Fruit fly (Drosophila melanogaster): ENCODE data around the gene CG10026.

DNA sequence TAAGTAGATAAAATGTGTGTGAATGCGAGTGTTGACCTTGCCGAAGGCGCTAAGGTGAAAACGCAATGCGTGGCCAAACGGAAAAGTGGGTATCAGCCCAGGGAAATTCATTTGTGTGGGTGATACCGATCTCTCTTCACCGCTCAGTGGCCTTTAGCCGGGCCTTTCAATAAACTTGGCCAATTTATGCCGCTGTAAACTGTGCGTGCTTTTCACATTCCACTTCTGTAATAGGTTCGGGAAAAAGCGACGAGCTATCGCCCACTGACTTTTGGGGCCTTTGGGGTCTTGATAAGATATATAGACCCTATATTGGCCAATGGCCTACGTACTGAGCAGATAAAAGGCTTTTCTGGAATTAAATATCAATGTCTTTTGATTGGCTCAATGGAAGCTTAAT, 32.5 kb upstream of the CG10026 start:
- TF ChIP-seq br (GFP tag; optimal IDR thresholded peaks at IDR 0.05) (no peak), Hr78 (GFP tag; optimal IDR thresholded peaks at IDR 0.05) (no peak)
